Fruit fly (Drosophila melanogaster) S2 (cell line): Measurements from ENCODE around the gene Zmynd8.

Experiments used
- CG8478 ChIP-seq: fragments of >200 bp; optimal IDR thresholded peaks from 2 replicates; lab custom pipeline; 2018
- CTCF ChIP-seq, 2 experiments: fragments of >200 bp; optimal IDR thresholded peaks; 2 replicates each; lab custom pipeline; 2018

DNA sequence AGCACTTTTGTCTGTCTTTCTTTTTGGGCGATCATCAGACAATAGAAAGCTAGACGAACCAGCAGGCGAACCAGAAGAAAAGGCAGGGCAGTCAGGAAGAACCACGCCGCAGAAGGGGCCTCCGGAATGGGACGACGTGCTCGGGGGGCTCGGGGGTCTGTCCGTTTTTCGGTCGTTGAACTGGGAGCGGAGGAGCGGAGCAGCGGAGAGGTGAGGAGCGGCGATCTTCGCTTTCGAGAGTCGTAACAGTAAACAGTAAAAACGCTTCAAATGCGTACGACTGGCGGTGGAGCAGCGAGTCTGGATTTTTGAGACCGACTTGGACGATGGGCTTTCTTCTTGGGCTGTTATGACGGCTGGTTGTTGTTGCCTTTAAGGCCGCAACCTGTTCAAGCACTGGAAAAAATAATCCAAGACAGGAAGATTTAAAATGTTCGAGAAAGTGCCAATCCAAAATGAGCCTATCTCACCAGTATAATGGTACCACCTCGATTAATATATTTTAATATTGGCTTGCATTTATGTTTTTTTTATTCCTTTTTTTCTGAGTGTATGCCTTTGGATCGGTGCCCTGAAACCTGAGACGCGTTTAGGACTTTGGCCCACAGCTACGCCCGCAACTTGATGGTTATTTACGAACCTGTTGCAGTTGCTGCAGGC, 17.6 kb downstream of the Zmynd8 start:
- no peak for TF ChIP-seq CG8478
- no peak for TF ChIP-seq CTCF (optimal IDR thresholded peaks at IDR 0.05; lab: Kevin White, UChicago)
